Worm (Caenorhabditis elegans) whole organism, L4 larva: ENCODE results near the gene twk-40.

Experiments
- R02D3.7 ChIP-seq: fragments of 150-350 bp; sonication (generic microtip); optimal IDR thresholded peaks from 3 replicates; lab custom pipeline; 2014; ENCODE audit warnings: missing biosample characterization, missing genetic modification characterization
- T20F7.1 ChIP-seq: fragments of 200-800 bp; sonication (Bioruptor generic); optimal IDR thresholded peaks from 2 replicates; lab custom pipeline; 2018; ENCODE audit warnings: mild to moderate bottlenecking, missing genetic modification characterization, missing compliant biosample characterization
- T26A8.4 ChIP-seq: fragments of 200-800 bp; sonication (Bioruptor generic); IDR thresholded peaks from 2 replicates; pipeline ENCODE4 v1.3.6; 2022; ENCODE audit warnings: missing genetic modification characterization, missing compliant biosample characterization
- Y105C5A.15 ChIP-seq: fragments of 200-800 bp; sonication (Bioruptor generic); IDR thresholded peaks from 2 replicates; pipeline ENCODE4 v1.3.6; 2022; ENCODE audit warnings: missing genetic modification characterization, missing compliant biosample characterization
- Y48G9A.11 ChIP-seq: fragments of 200-800 bp; sonication (Bioruptor generic); IDR thresholded peaks from 2 replicates; pipeline ENCODE4 v1.3.6; 2022; ENCODE audit warnings: missing genetic modification reagents, missing genetic modification characterization, missing compliant biosample characterization
- Y75B8A.6 ChIP-seq: fragments of 200-800 bp; sonication (Bioruptor generic); IDR thresholded peaks from 2 replicates; pipeline ENCODE4 v1.3.6; 2022; ENCODE audit warnings: missing genetic modification reagents, missing genetic modification characterization, missing compliant biosample characterization
- ZK337.2 ChIP-seq: fragments of 200-800 bp; sonication (Bioruptor generic); IDR thresholded peaks from 2 replicates; pipeline ENCODE4 v1.3.6; 2022; ENCODE audit warnings: missing genetic modification reagents, missing genetic modification characterization, missing compliant biosample characterization
- aha-1 ChIP-seq: fragments of 150-350 bp; peaks from one replicate; lab custom pipeline; 2014; ENCODE audit warnings: missing biosample characterization, missing genetic modification characterization
- ama-1 ChIP-seq: fragments of 150-350 bp; optimal IDR thresholded peaks from 2 replicates; lab custom pipeline; 2014; ENCODE audit warnings: inconsistent platforms, mixed read lengths
- arid-1 ChIP-seq: fragments of 200-800 bp; sonication (Bioruptor generic); conservative IDR thresholded peaks from 2 replicates; pipeline ENCODE4 v1.3.6; 2022; ENCODE audit warnings: missing genetic modification reagents, missing genetic modification characterization, missing compliant biosample characterization
- attf-4 ChIP-seq: sonication (generic microtip); optimal IDR thresholded peaks from 3 replicates; lab custom pipeline; 2017; ENCODE audit warnings: missing biosample characterization, missing genetic modification characterization
- ceh-44 ChIP-seq: fragments of 200-800 bp; sonication (Bioruptor generic); IDR thresholded peaks from 2 replicates; pipeline ENCODE4 v1.3.6; 2022; ENCODE audit warnings: missing genetic modification reagents, missing genetic modification characterization, missing compliant biosample characterization
- ceh-82 ChIP-seq: sonication (generic microtip); optimal IDR thresholded peaks from 2 replicates; lab custom pipeline; 2017; ENCODE audit warnings: missing biosample characterization, missing genetic modification characterization
- ces-1 ChIP-seq: fragments of 150-350 bp; sonication (generic microtip); optimal IDR thresholded peaks from 4 replicates; lab custom pipeline; 2014; ENCODE audit warnings: missing biosample characterization, missing genetic modification reagents, missing genetic modification characterization
- daf-12 ChIP-seq: fragments of 150-350 bp; optimal IDR thresholded peaks from 2 replicates; lab custom pipeline; 2014; ENCODE audit warnings: missing biosample characterization, missing genetic modification reagents, missing genetic modification characterization
- daf-16 ChIP-seq, 3 experiments: sonication (generic microtip); optimal IDR thresholded peaks; 2 replicates each; lab custom pipeline; 2016 to 2017; ENCODE audit warnings: missing genetic modification characterization in 3 of 3, missing genetic modification reagents in 3 of 3, mild to moderate bottlenecking in 2 of 3, missing compliant biosample characterization in 2 of 3, missing biosample characterization in 1 of 3, moderate library complexity in 1 of 3
- daf-8 ChIP-seq: fragments of 200-800 bp; sonication (Bioruptor generic); IDR thresholded peaks from 2 replicates; pipeline ENCODE4 v1.3.6; 2022; ENCODE audit warnings: missing genetic modification characterization, missing compliant biosample characterization
- dmd-9 ChIP-seq: fragments of 200-800 bp; sonication (Bioruptor generic); IDR thresholded peaks from 2 replicates; pipeline ENCODE4 v1.3.6; 2022; ENCODE audit warnings: missing genetic modification reagents, missing genetic modification characterization, missing compliant biosample characterization
- dpl-1 ChIP-seq: fragments of 150-350 bp; optimal IDR thresholded peaks from 2 replicates; lab custom pipeline; 2014; ENCODE audit warnings: missing biosample characterization, missing genetic modification reagents, missing genetic modification characterization
- dve-1 ChIP-seq: sonication (generic microtip); optimal IDR thresholded peaks from 2 replicates; lab custom pipeline; 2017; ENCODE audit warnings: antibody characterized with exemption, mild to moderate bottlenecking, missing genetic modification characterization, missing compliant biosample characterization; ENCODE audit not compliant: insufficient read depth
- fkh-10 ChIP-seq: fragments of 150-350 bp; optimal IDR thresholded peaks from 2 replicates; lab custom pipeline; 2014; ENCODE audit warnings: missing biosample characterization, missing genetic modification reagents, missing genetic modification characterization
- fos-1 ChIP-seq: fragments of 150-350 bp; optimal IDR thresholded peaks from 2 replicates; lab custom pipeline; 2014; ENCODE audit warnings: missing biosample characterization, missing genetic modification characterization
- gei-8 ChIP-seq: fragments of 200-800 bp; sonication (Bioruptor generic); optimal IDR thresholded peaks from 2 replicates; lab custom pipeline; 2018; ENCODE audit warnings: mild to moderate bottlenecking, missing genetic modification characterization, missing compliant biosample characterization
- hif-1 ChIP-seq, 2 experiments: sonication (generic microtip); optimal IDR thresholded peaks; 2 replicates each; lab custom pipeline; 2016 to 2017; ENCODE audit warnings: missing compliant biosample characterization in 2 of 2, missing genetic modification characterization in 2 of 2, missing genetic modification reagents in 2 of 2, missing genotype in 2 of 2, mild to moderate bottlenecking in 1 of 2
- hlh-11 ChIP-seq: fragments of 200-800 bp; sonication (Bioruptor generic); optimal IDR thresholded peaks from 2 replicates; lab custom pipeline; 2018; ENCODE audit warnings: mild to moderate bottlenecking, missing genetic modification characterization, missing compliant biosample characterization
- hlh-30 ChIP-seq: sonication (generic microtip); optimal IDR thresholded peaks from 2 replicates; lab custom pipeline; 2017; ENCODE audit warnings: antibody characterized with exemption, mild to moderate bottlenecking, missing genetic modification characterization, missing compliant biosample characterization; ENCODE audit not compliant: insufficient read depth
- jun-1 ChIP-seq: fragments of 150-350 bp; optimal IDR thresholded peaks from 2 replicates; lab custom pipeline; 2014; ENCODE audit warnings: missing biosample characterization, missing genetic modification reagents, missing genetic modification characterization
- lim-7 ChIP-seq: fragments of 200-800 bp; sonication (Bioruptor generic); IDR thresholded peaks from 2 replicates; pipeline ENCODE4 v1.3.6; 2022; ENCODE audit warnings: missing genetic modification characterization, missing compliant biosample characterization
- lin-1 ChIP-seq: fragments of 200-800 bp; sonication (Bioruptor generic); IDR thresholded peaks from 2 replicates; pipeline ENCODE4 v1.3.6; 2022; ENCODE audit warnings: missing genetic modification reagents, missing genetic modification characterization, missing compliant biosample characterization
- lin-29 ChIP-seq: fragments of 200-800 bp; sonication (Bioruptor generic); IDR thresholded peaks from 2 replicates; pipeline ENCODE4 v1.3.6; 2022; ENCODE audit warnings: missing genetic modification reagents, missing genetic modification characterization, missing compliant biosample characterization
- lir-3 ChIP-seq: sonication (generic microtip); optimal IDR thresholded peaks from 2 replicates; lab custom pipeline; 2016; ENCODE audit warnings: mild to moderate bottlenecking, missing genetic modification characterization, missing compliant biosample characterization
- lsy-2 ChIP-seq, 2 experiments: fragments of 150-350 bp in 1 of 2; sonication (generic microtip) in 1 of 2; optimal IDR thresholded peaks; 2 replicates each; lab custom pipeline; 2014 to 2017; ENCODE audit warnings: missing biosample characterization in 2 of 2, missing genetic modification characterization in 2 of 2
- mdt-29 ChIP-seq: fragments of 200-800 bp; sonication (Bioruptor generic); IDR thresholded peaks from 2 replicates; pipeline ENCODE4 v1.3.6; 2022; ENCODE audit warnings: missing genetic modification reagents, missing genetic modification characterization, missing compliant biosample characterization
- mes-2 ChIP-seq: sonication (generic microtip); optimal IDR thresholded peaks from 2 replicates; lab custom pipeline; 2016; ENCODE audit warnings: missing genotype, mild to moderate bottlenecking, missing genetic modification characterization, missing compliant biosample characterization; ENCODE audit not compliant: poor library complexity, severe bottlenecking
- mxl-2 ChIP-seq: fragments of 200-800 bp; sonication (Bioruptor generic); conservative IDR thresholded peaks from 2 replicates; pipeline ENCODE4 v1.3.6; 2022; ENCODE audit warnings: missing genetic modification reagents, missing genetic modification characterization, missing compliant biosample characterization
- nhr-11 ChIP-seq: fragments of 150-350 bp; optimal IDR thresholded peaks from 2 replicates; lab custom pipeline; 2014; ENCODE audit warnings: missing biosample characterization, missing genetic modification characterization
- nhr-237 ChIP-seq: sonication (generic microtip); optimal IDR thresholded peaks from 2 replicates; lab custom pipeline; 2017; ENCODE audit warnings: missing biosample characterization, missing genetic modification characterization
- nhr-42 ChIP-seq: fragments of 200-800 bp; sonication (Bioruptor generic); IDR thresholded peaks from 2 replicates; pipeline ENCODE4 v1.3.6; 2022; ENCODE audit warnings: missing genetic modification characterization, missing compliant biosample characterization
- nhr-6 ChIP-seq: fragments of 150-350 bp; optimal IDR thresholded peaks from 2 replicates; lab custom pipeline; 2014; ENCODE audit warnings: missing biosample characterization, missing genetic modification characterization
- nhr-76 ChIP-seq: fragments of 150-350 bp; optimal IDR thresholded peaks from 2 replicates; lab custom pipeline; 2014; ENCODE audit warnings: missing biosample characterization, missing genetic modification characterization
- nhr-77 ChIP-seq: fragments of 150-350 bp; optimal IDR thresholded peaks from 2 replicates; lab custom pipeline; 2014; ENCODE audit warnings: missing biosample characterization, missing genetic modification characterization
- pha-4 ChIP-seq, 2 experiments: fragments of 150-350 bp in 1 of 2; fragments of 200-800 bp in 1 of 2; sonication (Bioruptor generic) in 1 of 2; IDR thresholded peaks in 1 of 2; optimal IDR thresholded peaks in 1 of 2; 2 replicates each; pipeline versions ENCODE4 v1.3.6 to Lab custom; 2014 to 2022; ENCODE audit warnings: missing genetic modification characterization in 2 of 2, missing genetic modification reagents in 2 of 2, missing biosample characterization in 1 of 2, missing compliant biosample characterization in 1 of 2
- rbr-2 ChIP-seq: sonication (generic microtip); optimal IDR thresholded peaks from 2 replicates; lab custom pipeline; 2016; ENCODE audit warnings: missing genotype, missing genetic modification characterization, missing compliant biosample characterization
- saeg-2 ChIP-seq: fragments of 200-800 bp; sonication (Bioruptor generic); IDR thresholded peaks from 2 replicates; pipeline ENCODE4 v1.3.6; 2022; ENCODE audit warnings: missing genetic modification reagents, missing genetic modification characterization, missing compliant biosample characterization
- set-16 ChIP-seq: fragments of 200-800 bp; sonication (Bioruptor generic); IDR thresholded peaks from 2 replicates; pipeline ENCODE4 v1.3.6; 2022; ENCODE audit warnings: missing genetic modification reagents, missing genetic modification characterization, missing compliant biosample characterization
- skn-1 ChIP-seq: fragments of 150-350 bp; optimal IDR thresholded peaks from 2 replicates; lab custom pipeline; 2014; ENCODE audit warnings: missing biosample characterization, missing genetic modification characterization
- snpc-1.2 ChIP-seq: fragments of 200-800 bp; sonication (Bioruptor generic); IDR thresholded peaks from 2 replicates; pipeline ENCODE4 v1.3.6; 2022; ENCODE audit warnings: missing genetic modification reagents, missing genetic modification characterization, missing compliant biosample characterization
- spr-3 ChIP-seq: fragments of 200-800 bp; sonication (Bioruptor generic); optimal IDR thresholded peaks from 2 replicates; lab custom pipeline; 2018; ENCODE audit warnings: mild to moderate bottlenecking, missing genetic modification characterization, missing compliant biosample characterization
- tra-1 ChIP-seq: fragments of 200-800 bp; sonication (Bioruptor generic); IDR thresholded peaks from 2 replicates; pipeline ENCODE4 v1.3.6; 2022; ENCODE audit warnings: missing genetic modification reagents, missing genetic modification characterization, missing compliant biosample characterization
- ztf-11 ChIP-seq: fragments of 150-350 bp; optimal IDR thresholded peaks from 2 replicates; lab custom pipeline; 2014; ENCODE audit warnings: missing biosample characterization, missing genetic modification characterization

twk-40 gene

DNA sequence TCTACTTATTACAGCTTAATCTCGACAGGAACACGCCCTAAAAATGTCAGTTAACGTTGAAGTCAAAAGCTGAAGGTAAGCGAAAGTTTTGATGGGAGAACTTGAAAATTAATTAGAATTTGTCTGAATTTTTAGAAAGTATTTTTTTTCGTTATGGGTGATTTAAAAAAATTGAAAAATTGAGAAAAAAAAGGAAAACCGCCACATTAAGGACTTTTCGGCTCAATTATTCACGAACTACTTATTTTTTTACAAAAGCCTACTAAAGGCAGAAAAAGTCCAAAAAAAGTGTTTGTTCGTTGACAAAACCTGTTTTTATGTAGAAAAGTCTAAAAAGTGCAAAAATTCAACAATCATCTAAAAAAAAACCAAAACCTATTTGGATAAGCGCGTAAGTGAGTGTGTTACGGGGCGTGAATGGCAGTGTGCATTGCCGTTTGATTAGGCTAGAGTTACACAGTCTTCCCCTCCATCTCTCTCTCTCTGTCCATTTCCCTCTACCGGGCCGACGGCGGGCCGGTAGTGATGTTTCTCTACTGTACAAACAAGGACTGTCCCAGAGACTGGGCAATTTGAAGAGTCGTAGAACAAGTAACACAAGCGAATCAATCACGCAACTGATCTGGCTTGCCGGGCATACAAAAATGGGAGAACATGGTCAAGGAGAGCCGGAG lies 35.3 kb upstream of the twk-40 start, which contains the start of gene lron-13 (continued):
- TF ChIP-seq ces-1: no peak
- no peak for TF ChIP-seq daf-8 (GFP tag; lab: Robert Waterston, UW)
- no peak for TF ChIP-seq lir-3 (tag; lab: Kevin White, UChicago)
- TF ChIP-seq aha-1 (tag; lab: Kevin White, UChicago): peak; percentile 91
- peak; percentile 54 for TF ChIP-seq mes-2 (tag; lab: Kevin White, UChicago)
- TF ChIP-seq nhr-77 (tag; lab: Kevin White, UChicago): no peak
- TF ChIP-seq snpc-1.2: no peak
- no peak for TF ChIP-seq attf-4 (tag; lab: Kevin White, UChicago)
- no peak for TF ChIP-seq lsy-2 (tag; optimal IDR thresholded peaks at IDR 0.05; lab: Kevin White, UChicago)
- no peak for TF ChIP-seq jun-1 (tag; lab: Kevin White, UChicago)
- no peak for TF ChIP-seq nhr-76 (tag; lab: Kevin White, UChicago)
- TF ChIP-seq fos-1 (tag; lab: Kevin White, UChicago): no peak
- peak; percentile 45 for TF ChIP-seq dve-1
- no peak for TF ChIP-seq lin-1 (GFP tag; lab: Robert Waterston, UW)
- TF ChIP-seq dmd-9 (GFP tag; lab: Robert Waterston, UW): no peak
- TF ChIP-seq ama-1 (lab: Kevin White, UChicago): peak; percentile 2
- no peak for TF ChIP-seq pha-4 (GFP tag; IDR thresholded peaks at IDR 0.05; lab: Robert Waterston, UW)
- no peak for TF ChIP-seq pha-4 (tag; optimal IDR thresholded peaks at IDR 0.05; lab: Kevin White, UChicago)
- no peak for TF ChIP-seq Y75B8A.6 (GFP tag; lab: Robert Waterston, UW)
- no peak for TF ChIP-seq lim-7
- TF ChIP-seq arid-1 (GFP tag; lab: Robert Waterston, UW): 0 out of 2 replicates have a peak, but pooled peaks have one; percentile 7
- TF ChIP-seq spr-3 (GFP tag; lab: Kevin White, UChicago): no peak
- TF ChIP-seq daf-16 (GFP tag; optimal IDR thresholded peaks at IDR 0.05; lab: Kevin White, UChicago): no peak
- peak; percentile 26 for TF ChIP-seq daf-16 (tag; optimal IDR thresholded peaks at IDR 0.05; lab: Kevin White, UChicago)
- TF ChIP-seq fkh-10 (GFP tag; lab: Kevin White, UChicago): no peak
- no peak for TF ChIP-seq Y105C5A.15
- no peak for TF ChIP-seq ceh-82 (tag; lab: Kevin White, UChicago)
- TF ChIP-seq lin-29 (GFP tag; lab: Robert Waterston, UW): no peak
- no peak for TF ChIP-seq saeg-2 (GFP tag; lab: Robert Waterston, UW)
- no peak for TF ChIP-seq T26A8.4 (GFP tag; lab: Robert Waterston, UW)
- no peak for TF ChIP-seq nhr-42 (GFP tag; lab: Robert Waterston, UW)
- no peak for TF ChIP-seq nhr-237 (tag; lab: Kevin White, UChicago)
- TF ChIP-seq nhr-6: no peak
- TF ChIP-seq dpl-1 (GFP tag; lab: Kevin White, UChicago): no peak
- TF ChIP-seq R02D3.7: no peak
- no peak for TF ChIP-seq tra-1 (GFP tag; lab: Robert Waterston, UW)
- TF ChIP-seq mdt-29 (GFP tag; lab: Robert Waterston, UW): no peak
- TF ChIP-seq T20F7.1 (GFP tag; lab: Kevin White, UChicago): no peak
- no peak for TF ChIP-seq gei-8 (GFP tag; lab: Kevin White, UChicago)
- TF ChIP-seq hlh-30 (tag; lab: Kevin White, UChicago): no peak
- TF ChIP-seq skn-1: no peak
- TF ChIP-seq hif-1 (tag; optimal IDR thresholded peaks at IDR 0.05; lab: Kevin White, UChicago): no peak
- TF ChIP-seq rbr-2 (tag; lab: Kevin White, UChicago): no peak
- TF ChIP-seq Y48G9A.11 (GFP tag; lab: Robert Waterston, UW): no peak
- TF ChIP-seq set-16 (GFP tag; lab: Robert Waterston, UW): no peak; the same call in 1 of the 2 replicates
- TF ChIP-seq ztf-11 (tag; lab: Kevin White, UChicago): no peak
- no peak for TF ChIP-seq ceh-44 (GFP tag; lab: Robert Waterston, UW)
- TF ChIP-seq nhr-11 (tag; lab: Kevin White, UChicago): no peak
- no peak for TF ChIP-seq ZK337.2
- no peak for TF ChIP-seq daf-12
- no peak for TF ChIP-seq mxl-2 (GFP tag; lab: Robert Waterston, UW)
- peak; percentile 36 for TF ChIP-seq hlh-11 (tag; lab: Kevin White, UChicago)
